Worm (Caenorhabditis elegans) whole organism, L4 larva: ENCODE results near the gene srh-52.

Experiments used
- F49E8.2 ChIP-seq: sonication (generic microtip); optimal IDR thresholded peaks from 2 replicates; lab custom pipeline; 2016; ENCODE audit warnings: missing compliant biosample characterization, mild to moderate bottlenecking, missing genetic modification characterization, borderline replicate concordance
- ama-1 ChIP-seq: fragments of 150-350 bp; optimal IDR thresholded peaks from 2 replicates; lab custom pipeline; 2014; ENCODE audit warnings: inconsistent platforms, mixed read lengths
- dpl-1 ChIP-seq: fragments of 150-350 bp; optimal IDR thresholded peaks from 2 replicates; lab custom pipeline; 2014; ENCODE audit warnings: missing biosample characterization, missing genetic modification reagents, missing genetic modification characterization
- fos-1 ChIP-seq: fragments of 150-350 bp; optimal IDR thresholded peaks from 2 replicates; lab custom pipeline; 2014; ENCODE audit warnings: missing biosample characterization, missing genetic modification characterization
- gei-8 ChIP-seq: fragments of 200-800 bp; sonication (Bioruptor generic); optimal IDR thresholded peaks from 2 replicates; lab custom pipeline; 2018; ENCODE audit warnings: mild to moderate bottlenecking, missing genetic modification characterization, missing compliant biosample characterization
- hmg-1.1 ChIP-seq: fragments of 200-800 bp; sonication (Bioruptor generic); IDR thresholded peaks from 2 replicates; pipeline ENCODE4 v1.3.6; 2022; ENCODE audit warnings: missing genetic modification reagents, missing genetic modification characterization, missing compliant biosample characterization
- lim-7 ChIP-seq: fragments of 200-800 bp; sonication (Bioruptor generic); IDR thresholded peaks from 2 replicates; pipeline ENCODE4 v1.3.6; 2022; ENCODE audit warnings: missing genetic modification characterization, missing compliant biosample characterization
- lin-15B ChIP-seq: fragments of 150-350 bp; sonication (generic microtip); optimal IDR thresholded peaks from 3 replicates; lab custom pipeline; 2014; ENCODE audit warnings: missing biosample characterization, missing genetic modification characterization
- mes-2 ChIP-seq: sonication (generic microtip); optimal IDR thresholded peaks from 2 replicates; lab custom pipeline; 2016; ENCODE audit warnings: missing genotype, mild to moderate bottlenecking, missing genetic modification characterization, missing compliant biosample characterization; ENCODE audit not compliant: poor library complexity, severe bottlenecking
- nhr-6 ChIP-seq: fragments of 150-350 bp; optimal IDR thresholded peaks from 2 replicates; lab custom pipeline; 2014; ENCODE audit warnings: missing biosample characterization, missing genetic modification characterization
- nhr-76 ChIP-seq: fragments of 150-350 bp; optimal IDR thresholded peaks from 2 replicates; lab custom pipeline; 2014; ENCODE audit warnings: missing biosample characterization, missing genetic modification characterization
- ztf-11 ChIP-seq: fragments of 150-350 bp; optimal IDR thresholded peaks from 2 replicates; lab custom pipeline; 2014; ENCODE audit warnings: missing biosample characterization, missing genetic modification characterization

- TF ChIP-seq ztf-11 (tag; lab: Kevin White, UChicago) (no peak), hmg-1.1 (no peak), F49E8.2 (no peak), gei-8 (GFP tag; lab: Kevin White, UChicago) (no peak), nhr-76 (tag; lab: Kevin White, UChicago) (no peak), lin-15B (tag; lab: Kevin White, UChicago) (no peak), ama-1 (lab: Kevin White, UChicago) (no peak), fos-1 (tag; lab: Kevin White, UChicago) (no peak), nhr-6 (tag; lab: Kevin White, UChicago) (no peak), dpl-1 (GFP tag; lab: Kevin White, UChicago) (no peak), lim-7 (GFP tag; lab: Robert Waterston, UW) (no peak), mes-2 (tag; lab: Kevin White, UChicago) (no peak)
These were observed 7.6 kb upstream of the srh-52 start, which contains the start of gene str-88 for ce11 chrV:15383739-15384138.
